Worm (Caenorhabditis elegans) whole organism, L4/young adult: ENCODE results near the gene pdzd-8.

Experiments
- W03F9.2 ChIP-seq: fragments of 150-350 bp; optimal IDR thresholded peaks from 2 replicates; lab custom pipeline; 2014; ENCODE audit warnings: missing biosample characterization, missing genetic modification characterization
- him-1 ChIP-seq: sonication (generic microtip); optimal IDR thresholded peaks from 2 replicates; lab custom pipeline; 2016; ENCODE audit warnings: missing genotype, missing genetic modification reagents, missing genetic modification characterization, missing compliant biosample characterization

- TF ChIP-seq him-1 (no peak), W03F9.2 (tag; lab: Kevin White, UChicago) (no peak)
Measured at ce11 chrIV:8951953-8952567, 23.3 kb upstream of the pdzd-8 start.
